Worm (Caenorhabditis elegans): ENCODE measurements around the gene ife-5.

ife-5 gene

DNA sequence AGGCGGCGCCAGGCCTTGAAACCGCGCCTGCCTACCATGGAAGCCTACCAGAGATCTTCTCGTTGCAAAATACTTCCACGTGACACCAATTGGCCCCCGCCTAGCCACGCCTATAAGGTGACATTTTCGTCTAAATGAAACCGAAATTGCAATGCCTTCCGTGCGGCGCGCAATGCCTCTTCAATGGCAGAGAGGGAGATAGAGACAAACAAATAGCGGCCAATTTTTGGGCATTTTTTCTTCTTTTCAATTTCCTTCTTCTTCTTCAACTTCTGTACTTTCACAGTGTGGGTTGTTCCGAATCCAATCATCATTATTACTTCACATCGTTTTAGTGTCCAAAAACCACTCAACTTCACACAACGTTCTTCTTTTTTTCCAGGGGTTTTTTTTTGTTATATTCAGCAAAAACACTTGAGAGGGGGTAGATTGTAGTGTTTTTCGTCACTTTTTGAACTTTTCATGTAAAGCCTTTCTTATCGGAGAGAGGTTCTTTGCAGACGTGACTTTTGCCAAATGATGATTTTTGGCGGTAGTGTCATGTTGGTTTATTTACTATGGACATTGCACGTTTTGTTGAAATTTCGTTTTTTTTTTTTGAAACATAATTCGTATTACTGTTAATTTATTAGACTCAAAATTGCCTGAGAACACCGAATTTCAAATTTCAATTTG lies 19.2 kb upstream of the ife-5 start:
- TF ChIP-seq ceh-39 (tag; optimal IDR thresholded peaks at IDR 0.05), result no peak
- TF ChIP-seq hlh-1 (tag; optimal IDR thresholded peaks at IDR 0.05), result no peak
- TF ChIP-seq zip-8 (tag; optimal IDR thresholded peaks at IDR 0.05), result no peak
- no peak for TF ChIP-seq cnd-1 (tag; optimal IDR thresholded peaks at IDR 0.05)
- TF ChIP-seq nhr-12 (tag; optimal IDR thresholded peaks at IDR 0.05), result no peak
- no peak for TF ChIP-seq drap-1 (GFP tag; optimal IDR thresholded peaks at IDR 0.05)
- TF ChIP-seq sem-2 (GFP tag; optimal IDR thresholded peaks at IDR 0.05), result no peak
- TF ChIP-seq ham-2 (GFP tag; optimal IDR thresholded peaks at IDR 0.05), result no peak
- TF ChIP-seq blmp-1 (tag; optimal IDR thresholded peaks at IDR 0.05), result no peak
- no peak for TF ChIP-seq unc-62 (GFP tag; optimal IDR thresholded peaks at IDR 0.05)
- TF ChIP-seq ceh-83 (GFP tag; optimal IDR thresholded peaks at IDR 0.05), result no peak
- TF ChIP-seq flh-1 (GFP tag; optimal IDR thresholded peaks at IDR 0.05), result no peak
- no peak for TF ChIP-seq unc-39 (tag; optimal IDR thresholded peaks at IDR 0.05)
- TF ChIP-seq nhr-76 (tag; optimal IDR thresholded peaks at IDR 0.05), result no peak
- no peak for TF ChIP-seq snpc-4 (tag; optimal IDR thresholded peaks at IDR 0.05)
- no peak for TF ChIP-seq mls-2 (tag; optimal IDR thresholded peaks at IDR 0.05)
- no peak for TF ChIP-seq sptf-1 (tag; optimal IDR thresholded peaks at IDR 0.05)

DNA sequence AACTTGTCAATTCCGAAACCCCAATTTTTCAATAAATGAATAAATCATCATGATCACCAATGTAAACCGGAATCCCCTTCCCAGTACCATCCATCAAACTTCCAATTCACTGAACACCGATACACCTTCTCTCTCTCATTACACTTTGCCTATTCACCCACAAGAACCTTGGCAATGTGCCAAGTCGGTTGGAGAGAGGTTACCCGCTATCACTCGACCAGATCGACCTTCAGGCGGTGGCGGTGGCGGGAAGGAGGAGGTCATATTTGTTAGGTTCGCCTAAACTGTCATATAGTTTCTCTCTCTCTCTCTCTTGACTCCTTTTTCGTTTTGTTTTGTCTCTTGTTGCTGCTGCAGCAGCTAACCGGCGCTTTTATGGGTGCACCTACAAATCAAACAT lies 17.9 kb upstream of the ife-5 start:
- TF ChIP-seq drap-1 (GFP tag; optimal IDR thresholded peaks at IDR 0.05), result no peak
- TF ChIP-seq bed-3 (GFP tag; optimal IDR thresholded peaks at IDR 0.05), result no peak
- no peak for TF ChIP-seq blmp-1 (tag; optimal IDR thresholded peaks at IDR 0.05)
- peak; percentile 45 for TF ChIP-seq ham-2 (GFP tag; optimal IDR thresholded peaks at IDR 0.05)
- TF ChIP-seq lin-32 (GFP tag; optimal IDR thresholded peaks at IDR 0.05), result no peak
- TF ChIP-seq nhr-28 (tag; optimal IDR thresholded peaks at IDR 0.05), result no peak
- no peak for TF ChIP-seq ceh-83 (GFP tag; optimal IDR thresholded peaks at IDR 0.05)
- TF ChIP-seq sem-2 (GFP tag; optimal IDR thresholded peaks at IDR 0.05), result no peak
- TF ChIP-seq nhr-12 (tag; optimal IDR thresholded peaks at IDR 0.05), result no peak
- peak; percentile 61 for TF ChIP-seq unc-62 (GFP tag; optimal IDR thresholded peaks at IDR 0.05)
- no peak for TF ChIP-seq ceh-39 (tag; optimal IDR thresholded peaks at IDR 0.05)
- no peak for TF ChIP-seq sptf-1 (tag; optimal IDR thresholded peaks at IDR 0.05)
- TF ChIP-seq lsy-2 (tag; optimal IDR thresholded peaks at IDR 0.05), result no peak
- no peak for TF ChIP-seq unc-39 (tag; optimal IDR thresholded peaks at IDR 0.05)
- peak; percentile 46 for TF ChIP-seq elt-1 (tag; optimal IDR thresholded peaks at IDR 0.05; ENCODE audit: borderline replicate concordance, insufficient read depth)
- no peak for TF ChIP-seq flh-1 (GFP tag; optimal IDR thresholded peaks at IDR 0.05)
- TF ChIP-seq ceh-43 (GFP tag; optimal IDR thresholded peaks at IDR 0.05), result no peak
- no peak for TF ChIP-seq ces-1 (GFP tag; optimal IDR thresholded peaks at IDR 0.05)
- no peak for TF ChIP-seq hlh-1 (tag; optimal IDR thresholded peaks at IDR 0.05)
- TF ChIP-seq zip-8 (tag; optimal IDR thresholded peaks at IDR 0.05), result no peak
- no peak for TF ChIP-seq tbx-8 (GFP tag; optimal IDR thresholded peaks at IDR 0.05)
- no peak for TF ChIP-seq pha-4 (tag; optimal IDR thresholded peaks at IDR 0.05)
- TF ChIP-seq nhr-2 (tag; optimal IDR thresholded peaks at IDR 0.05), result peak; percentile 73
- no peak for TF ChIP-seq ztf-11 (tag; optimal IDR thresholded peaks at IDR 0.05)

DNA sequence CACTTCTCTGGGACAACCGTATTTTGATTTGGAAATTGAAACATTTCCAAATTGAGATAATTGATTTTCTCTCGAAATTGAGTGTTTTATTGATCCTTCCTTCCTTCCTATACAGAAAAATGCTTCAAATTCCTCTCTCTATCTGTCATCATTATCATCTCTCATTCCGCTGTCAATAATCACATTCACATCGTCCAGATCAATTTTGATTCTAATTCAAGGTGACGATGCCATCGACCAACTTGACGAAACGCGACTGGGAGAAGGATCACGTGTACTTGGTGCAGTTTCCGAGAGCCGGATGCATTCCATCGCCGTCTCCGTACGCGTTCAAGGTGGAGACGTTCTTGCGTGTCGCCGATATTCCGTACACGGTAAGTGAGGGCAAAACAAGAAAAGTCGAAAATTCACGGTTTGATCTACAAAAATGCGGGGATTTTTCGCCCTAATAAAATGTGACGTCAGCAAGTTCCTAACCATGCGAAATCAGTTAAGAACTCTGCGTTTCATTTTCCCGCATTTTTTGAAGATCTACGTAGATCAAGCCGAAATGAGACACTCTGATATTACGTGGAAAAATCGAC lies 16.4 kb upstream of the ife-5 start, which contains the start of gene faxc-1:
Gene faxc-1, plus strand, starts transcription at position 222 of the 584 bp plus-strand sequence.
- TF ChIP-seq unc-62 (GFP tag; optimal IDR thresholded peaks at IDR 0.05) (peak; percentile 48), snpc-4 (tag; optimal IDR thresholded peaks at IDR 0.05) (no peak), ham-2 (GFP tag; optimal IDR thresholded peaks at IDR 0.05) (no peak)

DNA sequence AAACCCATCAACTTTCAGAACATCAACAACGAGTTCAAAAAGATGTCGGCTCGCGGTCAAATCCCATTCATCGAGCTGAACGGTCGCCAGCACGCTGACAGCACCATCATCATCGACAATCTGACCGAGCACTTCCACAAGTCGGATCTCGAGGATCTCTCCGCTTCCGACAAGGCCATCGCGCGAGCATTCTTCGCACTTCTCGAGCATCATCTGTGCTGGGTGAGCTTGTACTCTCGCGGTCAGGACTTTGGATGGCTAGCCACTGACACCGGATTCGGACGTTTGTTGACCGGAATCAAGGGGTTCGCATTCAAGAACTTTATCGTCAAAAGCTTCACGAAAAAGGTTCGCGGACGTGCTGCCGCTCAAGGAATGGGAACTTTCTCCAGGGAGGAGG lies 15.6 kb upstream of the ife-5 start:
- TF ChIP-seq ham-2 (GFP tag; optimal IDR thresholded peaks at IDR 0.05) (no peak), unc-62 (GFP tag; optimal IDR thresholded peaks at IDR 0.05) (no peak), cnd-1 (tag; optimal IDR thresholded peaks at IDR 0.05) (no peak), nhr-2 (tag; optimal IDR thresholded peaks at IDR 0.05) (no peak), nhr-28 (tag; optimal IDR thresholded peaks at IDR 0.05) (no peak)

DNA sequence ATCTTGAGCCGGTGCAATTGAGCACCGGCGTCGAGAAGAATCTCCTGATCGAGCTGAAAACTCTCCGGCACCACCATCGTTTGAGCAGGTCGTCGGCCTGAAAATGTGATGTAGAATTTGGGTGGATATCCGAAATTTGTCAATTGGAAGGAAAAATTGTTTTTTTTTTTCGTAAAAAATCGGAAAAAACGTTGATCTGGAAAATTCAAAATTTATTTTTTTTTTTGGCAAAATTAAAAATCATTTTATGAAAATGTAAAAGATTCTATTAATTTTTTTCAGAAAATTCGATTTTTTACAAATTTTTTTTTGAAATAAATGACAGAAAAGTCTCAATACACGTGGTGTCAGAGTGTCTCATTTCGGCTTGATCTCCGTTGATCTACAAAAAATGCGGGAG lies 14.3 kb upstream of the ife-5 start, which contains the start of gene tric-1B.1:
Gene tric-1B.1, minus strand, starts transcription at position 101 of the 400 bp plus-strand sequence.
- TF ChIP-seq nhr-28 (tag; optimal IDR thresholded peaks at IDR 0.05), result no peak

Measured in whole organism, mixed stage, embryonic.